Fruit fly (Drosophila melanogaster): ENCODE data around the gene CG31637.

CG31637 gene

DNA sequence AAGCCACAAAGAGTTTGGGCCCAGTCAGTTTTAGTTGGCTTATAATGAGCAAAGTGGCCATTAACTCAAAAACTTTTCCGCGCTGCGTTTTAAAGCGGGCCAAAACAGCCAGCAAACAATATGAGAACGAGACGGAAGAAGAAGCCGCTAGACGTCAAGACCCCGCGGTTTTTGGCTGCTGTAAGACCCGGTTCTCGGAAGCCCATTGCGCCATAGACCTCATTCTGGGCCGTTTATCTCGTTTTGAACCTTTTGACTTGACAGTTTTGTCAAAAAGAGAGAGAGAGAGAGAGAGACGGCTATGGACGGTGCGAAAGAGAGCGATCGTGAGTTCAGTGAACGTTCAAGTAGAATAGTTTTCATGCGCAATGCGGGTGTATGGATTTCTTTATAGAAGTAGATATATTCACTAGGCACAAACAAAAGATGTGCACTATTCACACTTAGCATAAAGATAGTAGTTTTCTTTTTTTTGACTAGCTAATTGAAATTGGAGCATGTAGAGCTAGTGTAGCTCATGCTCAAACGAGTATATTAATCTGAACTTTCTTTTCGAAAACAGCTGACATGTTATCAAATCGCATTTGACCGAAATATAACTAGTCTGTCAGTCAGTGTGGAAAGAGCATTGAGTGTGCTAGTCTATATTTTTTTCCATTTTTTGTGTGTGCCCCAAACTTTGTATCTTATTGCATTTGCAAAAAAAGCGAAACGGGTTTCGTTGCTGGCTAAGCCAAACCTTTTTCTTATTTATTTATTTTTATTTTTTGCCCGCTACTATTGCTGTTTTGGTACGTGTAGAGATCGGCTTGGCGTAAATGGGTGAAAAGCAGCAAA, 4.7 kb downstream of the CG31637 start:
- TF ChIP-seq cnc (optimal IDR thresholded peaks at IDR 0.05) (no peak), Crg-1 (GFP tag; optimal IDR thresholded peaks at IDR 0.05) (no peak), toe (GFP tag; optimal IDR thresholded peaks at IDR 0.05) (no peak), CG11617 (GFP tag; optimal IDR thresholded peaks at IDR 0.05) (no peak), Clk (GFP tag; optimal IDR thresholded peaks at IDR 0.05) (no peak), cic (GFP tag; optimal IDR thresholded peaks at IDR 0.05) (no peak), CG33017 (tag; optimal IDR thresholded peaks at IDR 0.05) (no peak), CG7101 (tag; optimal IDR thresholded peaks at IDR 0.05) (no peak), ovo (GFP tag; optimal IDR thresholded peaks at IDR 0.05) (no peak), CG14711 (tag; optimal IDR thresholded peaks at IDR 0.05) (no peak), pad (GFP tag; optimal IDR thresholded peaks at IDR 0.05) (no peak), CG12768 (GFP tag; optimal IDR thresholded peaks at IDR 0.05) (no peak), CG5204 (GFP tag; optimal IDR thresholded peaks at IDR 0.05) (no peak), bab1 (GFP tag; optimal IDR thresholded peaks at IDR 0.05) (no peak), tj (GFP tag; optimal IDR thresholded peaks at IDR 0.05) (no peak), CG7045 (GFP tag; optimal IDR thresholded peaks at IDR 0.05) (no peak), Hr96 (GFP tag; optimal IDR thresholded peaks at IDR 0.05) (no peak), CG1620 (GFP tag; optimal IDR thresholded peaks at IDR 0.05) (no peak), Mnt (GFP tag; optimal IDR thresholded peaks at IDR 0.05) (no peak), kay (GFP tag; ENCODE audit: borderline replicate concordance) (no peak)

- TF ChIP-seq CG33017 (tag; optimal IDR thresholded peaks at IDR 0.05) (no peak), kay (GFP tag; ENCODE audit: borderline replicate concordance) (no peak), ovo (GFP tag; optimal IDR thresholded peaks at IDR 0.05) (no peak), cnc (optimal IDR thresholded peaks at IDR 0.05) (no peak), toe (GFP tag; optimal IDR thresholded peaks at IDR 0.05) (no peak), CG12768 (GFP tag; optimal IDR thresholded peaks at IDR 0.05) (no peak), CG7045 (GFP tag; optimal IDR thresholded peaks at IDR 0.05) (no peak)
Measured at dm6 chr2L:6503724-6504037, 5.2 kb downstream of the CG31637 start.

- no peak for TF ChIP-seq Crg-1 (GFP tag; optimal IDR thresholded peaks at IDR 0.05)
- TF ChIP-seq CG5204 (GFP tag; optimal IDR thresholded peaks at IDR 0.05), result no peak
- no peak for TF ChIP-seq CG7101 (tag; optimal IDR thresholded peaks at IDR 0.05)
- no peak for TF ChIP-seq CG11617 (GFP tag; optimal IDR thresholded peaks at IDR 0.05)
- TF ChIP-seq ovo (GFP tag; optimal IDR thresholded peaks at IDR 0.05), result no peak
- TF ChIP-seq cic (GFP tag; optimal IDR thresholded peaks at IDR 0.05), result no peak
- no peak for TF ChIP-seq tj (GFP tag; optimal IDR thresholded peaks at IDR 0.05)
- no peak for TF ChIP-seq Hr96 (GFP tag; optimal IDR thresholded peaks at IDR 0.05)
- TF ChIP-seq toe (GFP tag; optimal IDR thresholded peaks at IDR 0.05), result no peak
- no peak for TF ChIP-seq cnc (optimal IDR thresholded peaks at IDR 0.05)
- TF ChIP-seq CG1620 (GFP tag; optimal IDR thresholded peaks at IDR 0.05), result no peak
- no peak for TF ChIP-seq CG14711 (tag; optimal IDR thresholded peaks at IDR 0.05)
- no peak for TF ChIP-seq Clk (GFP tag; optimal IDR thresholded peaks at IDR 0.05)
- no peak for TF ChIP-seq Mnt (GFP tag; optimal IDR thresholded peaks at IDR 0.05)
- no peak for TF ChIP-seq pad (GFP tag; optimal IDR thresholded peaks at IDR 0.05)
Measured at dm6 chr2L:6508666-6509065, 10.2 kb downstream of the CG31637 start.

dm6 chr2L:6513948-6514347, 15.5 kb downstream of the CG31637 start:
- TF ChIP-seq Crg-1 (GFP tag; optimal IDR thresholded peaks at IDR 0.05) (no peak), CG12768 (GFP tag; optimal IDR thresholded peaks at IDR 0.05) (peak; percentile 51)

DNA sequence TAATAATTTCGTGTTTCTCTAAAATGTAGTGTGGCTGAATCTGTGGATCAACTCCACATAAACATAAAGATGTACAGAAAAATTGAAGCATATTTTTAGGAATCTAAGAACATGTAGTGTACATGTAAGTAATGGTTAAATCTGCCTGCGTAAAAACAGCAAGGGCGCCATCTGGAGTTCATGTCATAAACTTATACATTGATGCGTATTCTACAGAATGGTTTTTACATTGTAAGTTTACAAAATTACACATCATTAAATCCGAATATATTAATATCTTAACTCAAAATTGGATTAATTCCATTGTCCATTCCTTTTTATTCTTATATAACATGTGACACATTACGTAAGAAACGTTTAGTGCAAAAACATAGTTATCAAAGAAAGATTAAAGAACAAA, 28.5 kb downstream of the CG31637 start:
- no peak for TF ChIP-seq CG12768 (GFP tag; optimal IDR thresholded peaks at IDR 0.05)
- TF ChIP-seq CG11617 (GFP tag; optimal IDR thresholded peaks at IDR 0.05), result no peak
- no peak for TF ChIP-seq Crg-1 (GFP tag; optimal IDR thresholded peaks at IDR 0.05)
- TF ChIP-seq cic (GFP tag; optimal IDR thresholded peaks at IDR 0.05), result no peak
- no peak for TF ChIP-seq CG5204 (GFP tag; optimal IDR thresholded peaks at IDR 0.05)
- TF ChIP-seq CG1620 (GFP tag; optimal IDR thresholded peaks at IDR 0.05), result peak; percentile 26
- TF ChIP-seq cnc (optimal IDR thresholded peaks at IDR 0.05), result no peak
- TF ChIP-seq CG7045 (GFP tag; optimal IDR thresholded peaks at IDR 0.05), result no peak
- TF ChIP-seq toe (GFP tag; optimal IDR thresholded peaks at IDR 0.05), result no peak
- TF ChIP-seq bab1 (GFP tag; optimal IDR thresholded peaks at IDR 0.05), result peak; percentile 24

- TF ChIP-seq CG7045 (GFP tag; optimal IDR thresholded peaks at IDR 0.05) (no peak), CG11617 (GFP tag; optimal IDR thresholded peaks at IDR 0.05) (no peak), tj (GFP tag; optimal IDR thresholded peaks at IDR 0.05) (no peak), cnc (optimal IDR thresholded peaks at IDR 0.05) (no peak), CG5204 (GFP tag; optimal IDR thresholded peaks at IDR 0.05) (no peak), CG7101 (tag; optimal IDR thresholded peaks at IDR 0.05) (no peak), ovo (GFP tag; optimal IDR thresholded peaks at IDR 0.05) (no peak), toe (GFP tag; optimal IDR thresholded peaks at IDR 0.05) (no peak), cic (GFP tag; optimal IDR thresholded peaks at IDR 0.05) (no peak), CG12768 (GFP tag; optimal IDR thresholded peaks at IDR 0.05) (no peak), kay (GFP tag; ENCODE audit: borderline replicate concordance) (no peak), CG33017 (tag; optimal IDR thresholded peaks at IDR 0.05) (no peak), Hr96 (GFP tag; optimal IDR thresholded peaks at IDR 0.05) (no peak), Clk (GFP tag; optimal IDR thresholded peaks at IDR 0.05) (no peak), CG1620 (GFP tag; optimal IDR thresholded peaks at IDR 0.05) (no peak)
Measured at dm6 chr2L:6530952-6531512, 32.6 kb downstream of the CG31637 start.
